Fruit fly (Drosophila melanogaster) whole organism, wandering third instar larva: ENCODE measurements around the gene Takl2.

Experiments
- Abd-B ChIP-seq: fragments of >200 bp; optimal IDR thresholded peaks from 2 replicates; lab custom pipeline; 2017; ENCODE audit warnings: missing biosample characterization, missing genetic modification characterization
- CG32264 ChIP-seq: fragments of 200-800 bp; sonication (Bioruptor generic); optimal IDR thresholded peaks from 2 replicates; lab custom pipeline; 2016; ENCODE audit warnings: missing biosample characterization, missing genetic modification characterization
- CG9705 ChIP-seq: fragments of 200-800 bp; sonication (Bioruptor generic); optimal IDR thresholded peaks from 2 replicates; lab custom pipeline; 2018; ENCODE audit warnings: missing biosample characterization, mild to moderate bottlenecking, missing genetic modification characterization
- CrebA ChIP-seq: fragments of 200-800 bp; sonication (Bioruptor generic); optimal IDR thresholded peaks from 2 replicates; lab custom pipeline; 2016; ENCODE audit warnings: missing biosample characterization, mild to moderate bottlenecking, missing genetic modification characterization, borderline replicate concordance
- Dfd ChIP-seq: fragments of >200 bp; optimal IDR thresholded peaks from 2 replicates; lab custom pipeline; 2017; ENCODE audit warnings: missing biosample characterization, missing genetic modification characterization
- Dif ChIP-seq: fragments of 200-275, 200-300 bp; sonication (Bioruptor generic); optimal IDR thresholded peaks from 2 replicates; lab custom pipeline; 2018; ENCODE audit warnings: missing biosample characterization, missing genetic modification characterization; ENCODE audit not compliant: partially characterized antibody
- GATAd ChIP-seq: sonication (Bioruptor generic); optimal IDR thresholded peaks from 2 replicates; lab custom pipeline; 2016; ENCODE audit warnings: missing biosample characterization, missing genetic modification characterization
- HLH106 ChIP-seq: fragments of 200-800 bp; optimal IDR thresholded peaks from 3 replicates; lab custom pipeline; 2019; ENCODE audit warnings: missing biosample characterization, mild to moderate bottlenecking, missing genetic modification characterization, moderate library complexity
- Hnf4 ChIP-seq: fragments of 200-800 bp; sonication (Bioruptor generic); optimal IDR thresholded peaks from 2 replicates; lab custom pipeline; 2016; ENCODE audit warnings: missing biosample characterization, mild to moderate bottlenecking, missing genetic modification characterization
- Hr78 ChIP-seq: fragments of >200 bp; optimal IDR thresholded peaks from 2 replicates; lab custom pipeline; 2017; ENCODE audit warnings: missing biosample characterization, missing genetic modification characterization
- Hr83 ChIP-seq: fragments of 200-300 bp; sonication (Bioruptor generic); optimal IDR thresholded peaks from 2 replicates; lab custom pipeline; 2016; ENCODE audit warnings: missing biosample characterization, mild to moderate bottlenecking, missing genetic modification characterization, moderate library complexity; ENCODE audit not compliant: poor library complexity, severe bottlenecking
- Jra ChIP-seq: sonication (Bioruptor generic); optimal IDR thresholded peaks from 2 replicates; lab custom pipeline; 2016; ENCODE audit warnings: missing biosample characterization, missing genetic modification characterization
- Mio ChIP-seq: sonication (Bioruptor generic); optimal IDR thresholded peaks from 2 replicates; lab custom pipeline; 2016; ENCODE audit warnings: missing biosample characterization, missing genetic modification characterization
- Myc ChIP-seq: fragments of >200 bp; optimal IDR thresholded peaks from 2 replicates; lab custom pipeline; 2017
- Rel ChIP-seq, 2 experiments: fragments of 200-800 bp; sonication (Bioruptor generic) in 1 of 2; optimal IDR thresholded peaks; 2 replicates in 1 of 2; 3 replicates in 1 of 2; lab custom pipeline; 2016 to 2019; ENCODE audit warnings: mild to moderate bottlenecking in 2 of 2, missing biosample characterization in 2 of 2, missing genetic modification characterization in 2 of 2, moderate library complexity in 1 of 2
- Sp1 ChIP-seq: fragments of 200-800 bp; sonication (Bioruptor generic); optimal IDR thresholded peaks from 3 replicates; lab custom pipeline; 2019; ENCODE audit warnings: missing biosample characterization, mild to moderate bottlenecking, missing genetic modification characterization, moderate library complexity
- Vsx2 ChIP-seq: fragments of 200-300, 225-300 bp; sonication (Bioruptor generic); optimal IDR thresholded peaks from 2 replicates; lab custom pipeline; 2018; ENCODE audit warnings: missing biosample characterization, missing genetic modification characterization; ENCODE audit not compliant: partially characterized antibody
- br ChIP-seq: fragments of 200-800 bp; sonication (Bioruptor generic); optimal IDR thresholded peaks from 2 replicates; lab custom pipeline; 2016; ENCODE audit warnings: missing biosample characterization, missing genetic modification characterization
- brk ChIP-seq: fragments of 200-800 bp; sonication (Bioruptor generic); optimal IDR thresholded peaks from 2 replicates; lab custom pipeline; 2016; ENCODE audit warnings: missing biosample characterization, mild to moderate bottlenecking, missing genetic modification characterization
- dl ChIP-seq, 2 experiments: fragments of 175-275, 200-275 bp in 1 of 2; fragments of 200-275 bp in 1 of 2; sonication (Bioruptor generic); optimal IDR thresholded peaks; lab custom pipeline; 2018; ENCODE audit warnings: mild to moderate bottlenecking in 2 of 2, missing biosample characterization in 2 of 2, missing genetic modification characterization in 2 of 2, moderate library complexity in 2 of 2; ENCODE audit not compliant: partially characterized antibody in 2 of 2, insufficient read depth in 1 of 2
- dmrt93B ChIP-seq: fragments of 200-800 bp; sonication (Bioruptor generic); optimal IDR thresholded peaks from 2 replicates; lab custom pipeline; 2018; ENCODE audit warnings: missing biosample characterization, mild to moderate bottlenecking, missing genetic modification characterization
- dsf ChIP-seq: sonication (Bioruptor generic); optimal IDR thresholded peaks from 2 replicates; lab custom pipeline; 2016; ENCODE audit warnings: missing biosample characterization, missing genetic modification characterization, borderline replicate concordance
- foxo ChIP-seq, 2 experiments: fragments of 200-800 bp; sonication (Bioruptor generic); optimal IDR thresholded peaks; 2 replicates in 1 of 2; 3 replicates in 1 of 2; lab custom pipeline; 2016 to 2017; ENCODE audit warnings: missing biosample characterization in 2 of 2, missing genetic modification characterization in 2 of 2
- fru ChIP-seq: fragments of 200-800 bp; sonication (Bioruptor generic); optimal IDR thresholded peaks from 3 replicates; lab custom pipeline; 2016; ENCODE audit warnings: missing biosample characterization, mild to moderate bottlenecking, missing genetic modification characterization
- h ChIP-seq: fragments of 200-800 bp; sonication (Bioruptor generic); optimal IDR thresholded peaks from 3 replicates; lab custom pipeline; 2016; ENCODE audit warnings: missing biosample characterization, mild to moderate bottlenecking, missing genetic modification characterization
- jim ChIP-seq: fragments of 175-275, 200-325 bp; sonication (Bioruptor generic); optimal IDR thresholded peaks from 2 replicates; lab custom pipeline; 2016; ENCODE audit warnings: missing biosample characterization, mild to moderate bottlenecking, missing genetic modification characterization
- lola ChIP-seq: fragments of >200 bp; optimal IDR thresholded peaks from 2 replicates; lab custom pipeline; 2017; ENCODE audit warnings: missing biosample characterization, missing genetic modification characterization
- pan ChIP-seq: fragments of >200 bp; optimal IDR thresholded peaks from 2 replicates; lab custom pipeline; 2017
- psq ChIP-seq: fragments of 200-800 bp; sonication (Bioruptor generic); optimal IDR thresholded peaks from 3 replicates; lab custom pipeline; 2017; ENCODE audit warnings: missing biosample characterization, mild to moderate bottlenecking, missing genetic modification characterization, moderate library complexity
- rgr ChIP-seq: fragments of 200-800 bp; sonication (Bioruptor generic); optimal IDR thresholded peaks from 3 replicates; lab custom pipeline; 2016; ENCODE audit warnings: missing biosample characterization, mild to moderate bottlenecking, missing genetic modification characterization
- sage ChIP-seq: fragments of 200-800 bp; sonication (Bioruptor generic); optimal IDR thresholded peaks from 2 replicates; lab custom pipeline; 2016; ENCODE audit warnings: missing biosample characterization, mild to moderate bottlenecking, missing genetic modification characterization
- sv ChIP-seq: fragments of 200-800 bp; sonication (Bioruptor generic); optimal IDR thresholded peaks from 3 replicates; lab custom pipeline; 2016; ENCODE audit warnings: missing biosample characterization, missing genetic modification characterization
- tai ChIP-seq: sonication (Bioruptor generic); optimal IDR thresholded peaks from 2 replicates; lab custom pipeline; 2016; ENCODE audit warnings: missing biosample characterization, missing genetic modification characterization
- usp ChIP-seq: fragments of >200 bp; optimal IDR thresholded peaks from 2 replicates; lab custom pipeline; 2017; ENCODE audit warnings: missing biosample characterization, missing genetic modification characterization
- woc ChIP-seq: sonication (Bioruptor generic); optimal IDR thresholded peaks from 2 replicates; lab custom pipeline; 2016; ENCODE audit warnings: missing biosample characterization, mild to moderate bottlenecking, missing genetic modification characterization

Takl2 gene

DNA sequence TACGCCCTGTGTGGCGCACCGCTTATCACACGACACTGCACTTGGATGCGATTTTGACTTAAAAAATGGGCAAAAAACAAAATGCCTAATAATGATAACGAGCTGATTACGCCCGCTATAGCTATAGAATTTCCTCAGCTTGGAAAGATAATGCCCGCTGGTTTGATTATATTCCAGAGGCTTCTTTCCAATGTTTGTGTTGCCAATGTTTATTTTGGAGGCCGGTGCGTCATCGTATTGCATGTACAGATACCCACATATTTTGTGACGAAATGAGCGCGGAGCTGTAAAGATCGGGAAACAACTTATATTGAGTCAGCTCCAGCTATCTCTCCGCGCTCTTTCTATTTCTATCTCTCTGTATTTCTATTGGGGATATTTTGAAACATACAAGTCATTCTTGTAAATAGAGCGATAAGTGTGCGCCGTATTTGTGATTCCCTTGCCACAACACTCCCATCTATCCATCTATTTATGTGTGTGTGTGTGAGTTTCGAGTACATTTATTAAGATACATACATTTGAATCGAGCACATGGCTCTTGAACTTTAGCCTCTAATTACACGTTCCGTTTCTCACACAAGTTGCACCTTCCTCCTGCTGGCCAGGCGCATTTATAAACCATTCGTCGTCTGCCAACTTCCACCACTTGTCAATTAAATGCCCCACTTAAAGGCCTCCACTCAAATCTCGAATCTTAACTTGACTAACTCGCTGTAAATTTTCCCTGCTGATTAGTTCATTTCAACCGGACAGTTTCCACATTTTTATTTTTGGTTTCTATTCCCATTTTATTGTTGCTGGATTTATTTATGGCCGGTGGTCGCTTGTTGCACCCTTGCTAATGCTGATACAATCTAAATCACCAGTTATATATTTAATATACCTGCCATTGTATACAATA, 49.4 kb downstream of the Takl2 start:
- TF ChIP-seq pan (lab: Kevin White, UChicago), result no peak
- TF ChIP-seq Sp1, result no peak
- TF ChIP-seq Jra (GFP tag; lab: Kevin White, UChicago), result peak; percentile 17
- TF ChIP-seq Dif (GFP tag; lab: Kevin White, UChicago), result no peak
- no peak for TF ChIP-seq Hr83 (GFP tag; lab: Kevin White, UChicago)
- no peak for TF ChIP-seq Myc (lab: Kevin White, UChicago)
- TF ChIP-seq foxo (GFP tag; optimal IDR thresholded peaks at IDR 0.05; lab: Kevin White, UChicago), result peak in 1 of 2 experiments; percentile 33
- no peak for TF ChIP-seq sage (GFP tag; lab: Kevin White, UChicago)
- TF ChIP-seq usp (GFP tag; lab: Kevin White, UChicago), result no peak
- no peak for TF ChIP-seq fru (GFP tag; lab: Kevin White, UChicago)
- TF ChIP-seq CrebA (GFP tag; lab: Kevin White, UChicago), result no peak
- no peak for TF ChIP-seq tai (GFP tag; lab: Kevin White, UChicago)
- no peak for TF ChIP-seq Hnf4 (GFP tag; lab: Kevin White, UChicago)
- TF ChIP-seq Rel (GFP tag; optimal IDR thresholded peaks at IDR 0.05; lab: Kevin White, UChicago), result no peak
- TF ChIP-seq Rel (tag; optimal IDR thresholded peaks at IDR 0.05; lab: Kevin White, UChicago), result peak; percentile 75
- no peak for TF ChIP-seq rgr
- no peak for TF ChIP-seq sv (GFP tag; lab: Kevin White, UChicago)
- TF ChIP-seq dmrt93B (GFP tag; lab: Kevin White, UChicago), result no peak
- TF ChIP-seq Vsx2 (GFP tag; lab: Kevin White, UChicago), result no peak
- no peak for TF ChIP-seq Dfd (GFP tag; lab: Kevin White, UChicago)
- TF ChIP-seq Hr78 (GFP tag; lab: Kevin White, UChicago), result no peak
- TF ChIP-seq psq, result no peak
- TF ChIP-seq br (GFP tag; lab: Kevin White, UChicago), result no peak
- peak; percentile 31 for TF ChIP-seq h (GFP tag; lab: Kevin White, UChicago)
- no peak for TF ChIP-seq HLH106 (tag; lab: Kevin White, UChicago)
- no peak for TF ChIP-seq GATAd (GFP tag; lab: Kevin White, UChicago)
- no peak for TF ChIP-seq dsf (GFP tag; lab: Kevin White, UChicago)
- no peak for TF ChIP-seq dl (GFP tag; optimal IDR thresholded peaks at IDR 0.05; lab: Kevin White, UChicago; ENCODE audit: insufficient read depth in 1 of 2, partially characterized antibody in 2 of 2)
- peak; percentile 10 for TF ChIP-seq CG9705
- TF ChIP-seq Mio, result no peak
- TF ChIP-seq CG32264 (GFP tag; lab: Kevin White, UChicago), result no peak
- no peak for TF ChIP-seq jim (GFP tag; lab: Kevin White, UChicago)
- no peak for TF ChIP-seq brk (GFP tag; lab: Kevin White, UChicago)
- no peak for TF ChIP-seq lola (GFP tag; lab: Kevin White, UChicago)
- no peak for TF ChIP-seq woc
- no peak for TF ChIP-seq Abd-B (GFP tag; lab: Kevin White, UChicago)
